Worm (Caenorhabditis elegans): ENCODE results near the gene slc-36.5.

Gene slc-36.5

ce11 chrII:6847917-6848379, 28.9 kb downstream of the slc-36.5 start, which contains the start of gene tbc-6:
tbc-6 (plus strand) TSS chrII:6848124.
- TF ChIP-seq sma-9 (GFP tag; optimal IDR thresholded peaks at IDR 0.05) (peak; percentile 68), sma-9 (tag; optimal IDR thresholded peaks at IDR 0.05) (no peak), snpc-4 (tag; optimal IDR thresholded peaks at IDR 0.05) (no peak), fos-1 (tag; optimal IDR thresholded peaks at IDR 0.05) (peak; percentile 67), blmp-1 (tag; optimal IDR thresholded peaks at IDR 0.05; ENCODE audit: insufficient read depth) (peak; percentile 98), F13H6.1 (tag; optimal IDR thresholded peaks at IDR 0.05) (no peak), lsy-2 (tag; optimal IDR thresholded peaks at IDR 0.05) (peak in 1 of 2 experiments; percentile 58), nhr-237 (tag; optimal IDR thresholded peaks at IDR 0.05) (no peak), elt-3 (tag; optimal IDR thresholded peaks at IDR 0.05) (no peak), ceh-82 (tag; optimal IDR thresholded peaks at IDR 0.05) (no peak), unc-39 (tag; optimal IDR thresholded peaks at IDR 0.05) (no peak), mab-5 (tag; optimal IDR thresholded peaks at IDR 0.05) (no peak), R02D3.7 (tag; optimal IDR thresholded peaks at IDR 0.05) (no peak), ztf-1 (GFP tag; conservative IDR thresholded peaks at IDR 0.05) (no peak), ceh-16 (tag; optimal IDR thresholded peaks at IDR 0.05) (no peak), Y55F3AM.14 (GFP tag; optimal IDR thresholded peaks at IDR 0.05) (peak; percentile 18), nhr-77 (tag; optimal IDR thresholded peaks at IDR 0.05) (peak; percentile 51), nhr-129 (tag; optimal IDR thresholded peaks at IDR 0.05) (peak; percentile 53), ztf-4 (tag; optimal IDR thresholded peaks at IDR 0.05) (peak; percentile 28), mbf-1 (tag; optimal IDR thresholded peaks at IDR 0.05) (no peak), lin-39 (tag; optimal IDR thresholded peaks at IDR 0.05) (no peak), lin-13 (GFP tag; optimal IDR thresholded peaks at IDR 0.05) (peak; percentile 20), sem-4 (tag; optimal IDR thresholded peaks at IDR 0.05) (peak; percentile 60), sma-3 (GFP tag; optimal IDR thresholded peaks at IDR 0.05) (peak; percentile 83), mdl-1 (tag; optimal IDR thresholded peaks at IDR 0.05) (peak in 1 of 2 experiments; percentile 18), aly-2 (tag; optimal IDR thresholded peaks at IDR 0.05) (no peak), nhr-11 (tag; optimal IDR thresholded peaks at IDR 0.05) (no peak), crh-2 (tag; optimal IDR thresholded peaks at IDR 0.05) (peak; percentile 83), nhr-25 (tag; optimal IDR thresholded peaks at IDR 0.05) (peak; percentile 89), unc-62 (GFP tag; optimal IDR thresholded peaks at IDR 0.05) (peak; percentile 55), gmeb-1 (tag; optimal IDR thresholded peaks at IDR 0.05) (no peak), nhr-23 (tag; optimal IDR thresholded peaks at IDR 0.05) (no peak), nhr-21 (tag; optimal IDR thresholded peaks at IDR 0.05) (peak; percentile 79), unc-55 (GFP tag; optimal IDR thresholded peaks at IDR 0.05) (no peak), egl-27 (tag; optimal IDR thresholded peaks at IDR 0.05) (peak; percentile 82), dmd-4 (tag; optimal IDR thresholded peaks at IDR 0.05) (no peak), lin-11 (tag; optimal IDR thresholded peaks at IDR 0.05) (no peak), skn-1 (tag; optimal IDR thresholded peaks at IDR 0.05) (no peak), C34F6.9 (tag; optimal IDR thresholded peaks at IDR 0.05) (peak; percentile 35), nhr-6 (tag; optimal IDR thresholded peaks at IDR 0.05) (no peak), zag-1 (tag; optimal IDR thresholded peaks at IDR 0.05) (no peak), ZK546.5 (tag; optimal IDR thresholded peaks at IDR 0.05) (no peak), nhr-12 (tag; optimal IDR thresholded peaks at IDR 0.05) (no peak), ama-1 (optimal IDR thresholded peaks at IDR 0.05) (peak; percentile 47), peb-1 (tag; optimal IDR thresholded peaks at IDR 0.05) (no peak), ztf-11 (tag; optimal IDR thresholded peaks at IDR 0.05) (no peak), elt-1 (tag; optimal IDR thresholded peaks at IDR 0.05) (no peak), alr-1 (tag; optimal IDR thresholded peaks at IDR 0.05) (no peak), nhr-10 (tag; optimal IDR thresholded peaks at IDR 0.05) (peak; percentile 43)

Data from whole organism, L2 larva.